Worm (Caenorhabditis elegans): Measurements from ENCODE around the gene scl-5.

- TF ChIP-seq him-1 (tag; optimal IDR thresholded peaks at IDR 0.05), result no peak
- no peak for TF ChIP-seq dao-5 (tag; optimal IDR thresholded peaks at IDR 0.05)
- no peak for TF ChIP-seq W03F9.2 (tag; optimal IDR thresholded peaks at IDR 0.05)
These were observed 14.5 kb downstream of the scl-5 start for ce11 chrIV:13078342-13078741.
